Fruit fly (Drosophila melanogaster): ENCODE data around the gene dco.

dco gene

DNA sequence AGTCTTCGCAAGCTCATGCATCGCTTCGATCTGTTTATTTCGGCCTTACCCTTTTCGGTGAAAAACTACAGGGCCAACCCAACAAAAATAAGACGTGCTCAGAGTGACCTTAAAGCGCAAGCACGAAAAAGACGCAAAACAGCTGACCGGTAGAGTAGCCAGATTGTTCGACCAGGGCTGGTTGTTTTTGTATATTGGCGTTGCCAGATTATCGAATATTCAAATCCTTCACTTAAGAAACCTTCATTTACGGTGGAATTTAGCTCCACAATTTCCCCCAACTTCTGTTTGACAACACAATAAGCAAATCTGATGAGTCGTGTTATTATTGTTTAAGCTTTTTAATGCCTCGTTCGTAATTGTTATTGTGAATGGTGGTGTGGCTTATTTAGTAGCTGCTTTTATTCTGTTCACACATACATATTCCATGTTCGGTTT is 7.2 kb downstream of the dco start, which contains the start of gene Chchd3 (continued):
- TF ChIP-seq Scr (GFP tag; IDR thresholded peaks at IDR 0.05; ENCODE audit: partially characterized antibody) = 0 out of 2 replicates have a peak, but pooled peaks have one; percentile 31
- no peak for TF ChIP-seq CG14050 (GFP tag; IDR thresholded peaks at IDR 0.05)
- TF ChIP-seq CG12236 (GFP tag; optimal IDR thresholded peaks at IDR 0.05) = peak; percentile 7
- peak; percentile 24; the same call in 1 of the 2 replicates for TF ChIP-seq amos (GFP tag; IDR thresholded peaks at IDR 0.05; ENCODE audit: partially characterized antibody)
- TF ChIP-seq zen (tag; optimal IDR thresholded peaks at IDR 0.05) = peak; percentile 66
- TF ChIP-seq CG10267 (tag; optimal IDR thresholded peaks at IDR 0.05) = no peak
- TF ChIP-seq CG33213 (GFP tag; optimal IDR thresholded peaks at IDR 0.05) = peak; percentile 55
- no peak for TF ChIP-seq nau (GFP tag; optimal IDR thresholded peaks at IDR 0.05)
- peak; percentile 1 to 79 for TF ChIP-seq Pdp1 (GFP tag; optimal IDR thresholded peaks at IDR 0.05)
- no peak for TF ChIP-seq scrt (GFP tag; optimal IDR thresholded peaks at IDR 0.05)
- TF ChIP-seq crp (GFP tag; optimal IDR thresholded peaks at IDR 0.05) = peak; percentile 78 to 96
- TF ChIP-seq CG12391 (tag; optimal IDR thresholded peaks at IDR 0.05) = peak; percentile 24
- peak; percentile 16 for TF ChIP-seq Xbp1 (GFP tag; optimal IDR thresholded peaks at IDR 0.05)
- peak; percentile 18 for TF ChIP-seq CG2120 (GFP tag; optimal IDR thresholded peaks at IDR 0.05)
- peak; percentile 31; the same call in 2 of the 3 replicates for TF ChIP-seq CG34224 (GFP tag; IDR thresholded peaks at IDR 0.05; ENCODE audit: partially characterized antibody)
- peak; percentile 1 for TF ChIP-seq CG33557 (GFP tag; optimal IDR thresholded peaks at IDR 0.05)
- TF ChIP-seq CG13424 (tag; optimal IDR thresholded peaks at IDR 0.05) = peak; percentile 25
- TF ChIP-seq Neu2 (GFP tag; optimal IDR thresholded peaks at IDR 0.05; ENCODE audit: borderline replicate concordance) = no peak
- peak; percentile 25 for TF ChIP-seq CG13775 (GFP tag; optimal IDR thresholded peaks at IDR 0.05)
- no peak for TF ChIP-seq CG13296 (GFP tag; optimal IDR thresholded peaks at IDR 0.05)
- peak; percentile 5 for TF ChIP-seq CG13624 (GFP tag; optimal IDR thresholded peaks at IDR 0.05)
- no peak for TF ChIP-seq Optix (GFP tag; IDR thresholded peaks at IDR 0.05)
- peak; percentile 58 for TF ChIP-seq phol (tag; optimal IDR thresholded peaks at IDR 0.05)
- peak; percentile 80 for TF ChIP-seq ftz-f1 (GFP tag; optimal IDR thresholded peaks at IDR 0.05)
- peak; percentile 18; the same call in 1 of the 2 replicates for TF ChIP-seq inv (GFP tag; IDR thresholded peaks at IDR 0.05; ENCODE audit: partially characterized antibody)
- TF ChIP-seq Vsx1 (GFP tag; optimal IDR thresholded peaks at IDR 0.05) = peak; percentile 22
- TF ChIP-seq ci (GFP tag; IDR thresholded peaks at IDR 0.05) = peak; percentile 49; the same call in 1 of the 3 replicates
- TF ChIP-seq CoRest (tag; optimal IDR thresholded peaks at IDR 0.05) = peak; percentile 41
- TF ChIP-seq chn (GFP tag; optimal IDR thresholded peaks at IDR 0.05) = no peak
- peak; percentile 36; the same call in 1 of the 2 replicates for TF ChIP-seq unc-4 (GFP tag; IDR thresholded peaks at IDR 0.05; ENCODE audit: partially characterized antibody)
- no peak for TF ChIP-seq cwo (GFP tag; optimal IDR thresholded peaks at IDR 0.05)
- TF ChIP-seq chm (GFP tag; IDR thresholded peaks at IDR 0.05) = 0 out of 2 replicates have a peak, but pooled peaks have one; percentile 30
- TF ChIP-seq slp2 (GFP tag; optimal IDR thresholded peaks at IDR 0.05) = no peak
- TF ChIP-seq slbo (GFP tag; IDR thresholded peaks at IDR 0.05) = peak; percentile 43; the same call in 1 of the 2 replicates
- peak; percentile 35 for TF ChIP-seq zfh2 (GFP tag; optimal IDR thresholded peaks at IDR 0.05)

DNA sequence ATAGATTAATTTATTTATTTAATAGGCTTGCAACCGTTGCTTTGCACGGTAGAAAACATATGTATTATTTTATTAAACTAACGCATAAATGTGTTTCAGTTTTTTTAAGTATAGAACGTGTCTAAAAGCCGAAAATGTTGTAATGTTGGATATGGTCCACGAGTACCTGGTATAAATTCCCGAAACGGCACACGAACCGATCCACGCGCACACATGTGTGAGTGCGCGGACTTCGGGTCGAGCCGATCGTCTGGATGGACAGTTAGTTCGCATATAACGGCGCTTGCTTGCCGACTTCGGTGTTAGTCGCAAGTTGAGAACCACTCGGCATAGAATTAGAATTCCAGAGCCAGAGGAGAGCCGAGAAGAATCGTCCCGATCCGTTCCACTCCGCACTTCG is 12.4 kb downstream of the dco start, which contains the start of gene Alp4:
Gene Alp4, plus strand, starts transcription at position 301 of the 400 bp plus-strand sequence.
- peak; percentile 85 for TF ChIP-seq Deaf1 (tag; optimal IDR thresholded peaks at IDR 0.05)
- no peak for TF ChIP-seq CG42726 (GFP tag; IDR thresholded peaks at IDR 0.05; ENCODE audit: partially characterized antibody)
- no peak for TF ChIP-seq CG9876 (GFP tag; optimal IDR thresholded peaks at IDR 0.05)
- TF ChIP-seq maf-S (GFP tag; optimal IDR thresholded peaks at IDR 0.05) = no peak
- TF ChIP-seq amos (GFP tag; IDR thresholded peaks at IDR 0.05; ENCODE audit: partially characterized antibody) = no peak
- no peak for TF ChIP-seq Dfd (GFP tag; optimal IDR thresholded peaks at IDR 0.05)
